Worm (Caenorhabditis elegans): ENCODE results near the gene srx-1.
A peak's percentile ranks its signal among the peaks of the same experiment; 100 is the strongest.

The srx-1 gene

ce11 chrV:9047555-9048049, 44.1 kb downstream of the srx-1 start, which contains the start of gene C25E10.17:
C25E10.17 (minus strand) TSS chrV:9047605.
- TF ChIP-seq mes-2 (tag; optimal IDR thresholded peaks at IDR 0.05; ENCODE audit: poor library complexity, severe bottlenecking) (no peak), Y5F2A.4 (GFP tag; optimal IDR thresholded peaks at IDR 0.05) (no peak), ztf-7 (tag; optimal IDR thresholded peaks at IDR 0.05) (no peak), spr-1 (tag; optimal IDR thresholded peaks at IDR 0.05) (no peak), aha-1 (tag) (peak; percentile 92), nhr-77 (tag; optimal IDR thresholded peaks at IDR 0.05) (no peak)

ce11 chrV:9049271-9049670, 45.8 kb downstream of the srx-1 start:
- TF ChIP-seq spr-3 (GFP tag; optimal IDR thresholded peaks at IDR 0.05) (no peak), ceh-44 (GFP tag; IDR thresholded peaks at IDR 0.05) (no peak), ces-1 (GFP tag; optimal IDR thresholded peaks at IDR 0.05) (no peak), daf-12 (tag; optimal IDR thresholded peaks at IDR 0.05) (no peak), snpc-1.2 (GFP tag; IDR thresholded peaks at IDR 0.05) (no peak), R02D3.7 (tag; optimal IDR thresholded peaks at IDR 0.05) (no peak), F10B5.3 (tag; optimal IDR thresholded peaks at IDR 0.05) (no peak), ceh-32 (tag; optimal IDR thresholded peaks at IDR 0.05; ENCODE audit: poor library complexity) (no peak), dmd-6 (GFP tag; IDR thresholded peaks at IDR 0.05) (no peak), dpl-1 (GFP tag; optimal IDR thresholded peaks at IDR 0.05) (no peak), mxl-3 (GFP tag; optimal IDR thresholded peaks at IDR 0.05) (no peak), unc-39 (tag; optimal IDR thresholded peaks at IDR 0.05) (no peak)

ce11 chrV:9051100-9051499, 47.6 kb downstream of the srx-1 start, which contains the start of gene C25E10.7:
C25E10.7 (minus strand) TSS chrV:9051200.
- no peak for TF ChIP-seq ztf-11 (tag; optimal IDR thresholded peaks at IDR 0.05)
- no peak for TF ChIP-seq nhr-28 (tag; optimal IDR thresholded peaks at IDR 0.05)
- TF ChIP-seq mep-1 (tag; optimal IDR thresholded peaks at IDR 0.05), result no peak
- TF ChIP-seq nhr-48 (tag; optimal IDR thresholded peaks at IDR 0.05), result no peak
- TF ChIP-seq nhr-237 (tag; optimal IDR thresholded peaks at IDR 0.05), result no peak
- no peak for TF ChIP-seq Y75B8A.6 (GFP tag; IDR thresholded peaks at IDR 0.05)
- no peak for TF ChIP-seq unc-39 (tag; optimal IDR thresholded peaks at IDR 0.05)
- no peak for TF ChIP-seq F44E2.7 (GFP tag; IDR thresholded peaks at IDR 0.05)
- TF ChIP-seq Y5F2A.4 (GFP tag; optimal IDR thresholded peaks at IDR 0.05), result no peak
- no peak for TF ChIP-seq daf-12 (tag; optimal IDR thresholded peaks at IDR 0.05)
- TF ChIP-seq php-3 (GFP tag; IDR thresholded peaks at IDR 0.05), result no peak
- no peak for TF ChIP-seq rbr-2 (tag; optimal IDR thresholded peaks at IDR 0.05)
- no peak for TF ChIP-seq dpl-1 (GFP tag; optimal IDR thresholded peaks at IDR 0.05)
- TF ChIP-seq nhr-77 (tag; optimal IDR thresholded peaks at IDR 0.05), result no peak
- TF ChIP-seq lin-29 (GFP tag; IDR thresholded peaks at IDR 0.05), result no peak
- TF ChIP-seq ceh-44 (GFP tag; IDR thresholded peaks at IDR 0.05), result no peak
- TF ChIP-seq gei-8 (GFP tag; optimal IDR thresholded peaks at IDR 0.05), result no peak
- TF ChIP-seq F49E8.2 (tag; optimal IDR thresholded peaks at IDR 0.05; ENCODE audit: borderline replicate concordance), result no peak

- TF ChIP-seq aha-1 (tag), result peak; percentile 93
- TF ChIP-seq saeg-2 (GFP tag; IDR thresholded peaks at IDR 0.05), result no peak
Measured at ce11 chrV:9053235-9053634, 49.8 kb downstream of the srx-1 start.

- TF ChIP-seq Y48G9A.11 (GFP tag; IDR thresholded peaks at IDR 0.05), result no peak
- TF ChIP-seq lsy-2 (tag; optimal IDR thresholded peaks at IDR 0.05), result no peak
- TF ChIP-seq nhr-41 (GFP tag; IDR thresholded peaks at IDR 0.05), result no peak
- no peak for TF ChIP-seq F37D6.2 (tag; optimal IDR thresholded peaks at IDR 0.05)
- no peak for TF ChIP-seq daf-19 (GFP tag; conservative IDR thresholded peaks at IDR 0.05)
- no peak for TF ChIP-seq aly-2 (tag; optimal IDR thresholded peaks at IDR 0.05)
- no peak for TF ChIP-seq aha-1 (tag)
- no peak for TF ChIP-seq F10B5.3 (tag; optimal IDR thresholded peaks at IDR 0.05)
- no peak for TF ChIP-seq F26F4.8 (GFP tag; conservative IDR thresholded peaks at IDR 0.05)
- TF ChIP-seq hlh-30 (tag; optimal IDR thresholded peaks at IDR 0.05; ENCODE audit: insufficient read depth), result no peak
Measured at ce11 chrV:9053969-9054368, 50.5 kb downstream of the srx-1 start, which contains the start of gene C25E10.8. C25E10.8 (minus strand) TSS chrV:9054069.
